Fruit fly (Drosophila melanogaster): ENCODE measurements around the gene fuss.

Gene fuss

DNA sequence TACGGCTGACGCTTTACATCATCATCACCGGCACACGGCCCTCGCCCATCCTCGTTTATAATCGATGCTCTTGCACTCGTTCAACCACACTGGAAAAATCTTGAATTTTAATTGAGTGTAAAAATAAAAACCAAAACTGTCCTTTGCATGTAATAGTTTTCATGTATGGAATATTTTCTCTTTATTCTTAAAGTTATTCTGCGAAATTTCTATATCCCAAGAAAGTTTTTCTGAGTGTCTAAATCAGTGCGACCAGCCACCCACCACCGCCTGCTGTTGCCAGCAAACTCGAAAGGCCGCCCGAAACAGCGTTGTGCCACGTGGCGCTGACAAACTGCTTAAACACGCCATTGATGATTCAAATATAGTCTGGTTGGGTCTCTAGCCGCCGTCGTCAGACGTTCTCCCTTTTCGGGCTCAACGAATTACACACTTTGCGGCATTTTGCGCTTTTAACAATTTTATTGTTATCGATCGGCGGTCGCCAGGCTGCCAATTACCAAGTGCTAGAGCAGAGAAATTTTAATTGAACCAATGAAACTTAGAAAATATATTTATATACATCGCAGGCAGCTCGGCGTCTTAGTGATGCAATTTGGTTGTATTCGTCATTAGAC, 4.6 kb upstream of the fuss start (continued):
- peak; percentile 68 for TF ChIP-seq chn (GFP tag; optimal IDR thresholded peaks at IDR 0.05)
- no peak; the same call in 1 of the 2 replicates for TF ChIP-seq CG31224 (GFP tag; IDR thresholded peaks at IDR 0.05)
- TF ChIP-seq CG12219 (GFP tag; optimal IDR thresholded peaks at IDR 0.05), result peak; percentile 59
- TF ChIP-seq CG4854 (GFP tag; optimal IDR thresholded peaks at IDR 0.05), result peak; percentile 12
- TF ChIP-seq CG9817 (tag; optimal IDR thresholded peaks at IDR 0.05), result no peak
- TF ChIP-seq CG4360 (GFP tag; IDR thresholded peaks at IDR 0.05), result 0 out of 2 replicates have a peak, but pooled peaks have one; percentile 18
- TF ChIP-seq Dref (GFP tag; IDR thresholded peaks at IDR 0.05), result no peak
- peak; percentile 58 for TF ChIP-seq CG4707 (GFP tag; optimal IDR thresholded peaks at IDR 0.05)
- no peak for TF ChIP-seq CG12104 (GFP tag; optimal IDR thresholded peaks at IDR 0.05)
- TF ChIP-seq Lim3 (GFP tag; IDR thresholded peaks at IDR 0.05), result no peak
- no peak; the same call in 2 of the 3 replicates for TF ChIP-seq CG11093 (GFP tag; IDR thresholded peaks at IDR 0.05)
- no peak for TF ChIP-seq grn (GFP tag; optimal IDR thresholded peaks at IDR 0.05)
- peak in 1 of 2 experiments; percentile 91 for TF ChIP-seq bsh (GFP tag; optimal IDR thresholded peaks at IDR 0.05)
- no peak for TF ChIP-seq Dek (tag; optimal IDR thresholded peaks at IDR 0.05)
- TF ChIP-seq ci (GFP tag; IDR thresholded peaks at IDR 0.05), result no peak; the same call in 2 of the 3 replicates
- TF ChIP-seq Dll (GFP tag; IDR thresholded peaks at IDR 0.05; ENCODE audit: partially characterized antibody), result 0 out of 4 replicates have a peak, but pooled peaks have one; percentile 12
- TF ChIP-seq Lpt (GFP tag; optimal IDR thresholded peaks at IDR 0.05), result no peak
- TF ChIP-seq CG17359 (tag; optimal IDR thresholded peaks at IDR 0.05), result peak; percentile 85
- TF ChIP-seq CG15696 (tag; optimal IDR thresholded peaks at IDR 0.05), result no peak
- TF ChIP-seq CG7839 (tag; optimal IDR thresholded peaks at IDR 0.05), result peak; percentile 77
- peak; percentile 64 for TF ChIP-seq wor (GFP tag; IDR thresholded peaks at IDR 0.05)
- peak; percentile 54; the same call in 2 of the 3 replicates for TF ChIP-seq CG14050 (GFP tag; IDR thresholded peaks at IDR 0.05)
- TF ChIP-seq trem (tag; optimal IDR thresholded peaks at IDR 0.05), result peak; percentile 47
- peak; percentile 69 for TF ChIP-seq CG18764 (GFP tag; optimal IDR thresholded peaks at IDR 0.05)
- TF ChIP-seq NK7.1 (GFP tag; optimal IDR thresholded peaks at IDR 0.05), result peak; percentile 24
- TF ChIP-seq CG31365 (tag; optimal IDR thresholded peaks at IDR 0.05), result no peak
- no peak for TF ChIP-seq Poxn (GFP tag; IDR thresholded peaks at IDR 0.05)
- TF ChIP-seq E2f2 (GFP tag; IDR thresholded peaks at IDR 0.05), result peak; percentile 48; the same call in 1 of the 2 replicates
- TF ChIP-seq cg (GFP tag; optimal IDR thresholded peaks at IDR 0.05), result no peak
- TF ChIP-seq Vsx1 (GFP tag; optimal IDR thresholded peaks at IDR 0.05), result peak; percentile 42
- TF ChIP-seq CG1792 (GFP tag; optimal IDR thresholded peaks at IDR 0.05), result peak; percentile 65
- TF ChIP-seq Asciz (GFP tag; optimal IDR thresholded peaks at IDR 0.05), result peak; percentile 70
- TF ChIP-seq Sry-β (GFP tag; optimal IDR thresholded peaks at IDR 0.05), result no peak
- no peak for TF ChIP-seq CG18011 (GFP tag; optimal IDR thresholded peaks at IDR 0.05)
- TF ChIP-seq luna (GFP tag; optimal IDR thresholded peaks at IDR 0.05), result no peak
- TF ChIP-seq run (tag; optimal IDR thresholded peaks at IDR 0.05), result peak; percentile 23
- TF ChIP-seq ara (GFP tag; IDR thresholded peaks at IDR 0.05), result no peak; the same call in 1 of the 2 replicates
- TF ChIP-seq Atf3 (GFP tag; optimal IDR thresholded peaks at IDR 0.05), result peak; percentile 55
- TF ChIP-seq jing (GFP tag; optimal IDR thresholded peaks at IDR 0.05), result peak; percentile 21
- peak; percentile 62 for TF ChIP-seq CG9437 (GFP tag; optimal IDR thresholded peaks at IDR 0.05)
- no peak; the same call in 1 of the 2 replicates for TF ChIP-seq H2.0 (GFP tag; IDR thresholded peaks at IDR 0.05)
- TF ChIP-seq ro (GFP tag; IDR thresholded peaks at IDR 0.05), result no peak; the same call in 1 of the 2 replicates
- TF ChIP-seq MBD-R2 (GFP tag; IDR thresholded peaks at IDR 0.05), result no peak; the same call in 1 of the 2 replicates
- peak; percentile 5 for TF ChIP-seq Jarid2 (GFP tag; optimal IDR thresholded peaks at IDR 0.05)
- TF ChIP-seq chm (GFP tag; IDR thresholded peaks at IDR 0.05), result peak; percentile 76; the same call in 1 of the 2 replicates
- TF ChIP-seq scrt (GFP tag; optimal IDR thresholded peaks at IDR 0.05), result peak; percentile 53
- TF ChIP-seq crol (GFP tag; IDR thresholded peaks at IDR 0.05), result no peak
- no peak for TF ChIP-seq crc (GFP tag; optimal IDR thresholded peaks at IDR 0.05)
- TF ChIP-seq CG7928 (GFP tag; optimal IDR thresholded peaks at IDR 0.05), result peak; percentile 17
